Worm (Caenorhabditis elegans): ENCODE measurements around the gene sra-4.

sra-4 gene

DNA sequence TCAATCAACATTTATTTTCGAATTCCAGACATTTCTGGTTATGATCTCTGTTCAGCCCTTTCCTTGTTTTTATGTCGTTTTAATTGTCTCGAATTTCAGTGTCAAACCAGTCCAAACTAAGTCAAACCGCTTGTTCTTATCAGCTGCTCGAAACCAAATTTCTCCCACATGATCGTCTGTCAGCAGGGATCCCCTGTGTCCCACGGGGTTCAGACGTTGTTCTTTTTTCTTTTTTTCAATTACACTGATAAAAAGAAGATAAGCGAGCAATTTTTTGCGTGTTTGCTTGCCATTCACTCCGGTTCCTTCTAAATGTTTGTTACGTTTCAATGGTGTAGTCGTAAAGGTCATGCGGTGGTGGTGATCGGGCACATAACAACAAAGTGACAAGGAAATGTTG lies 40.7 kb downstream of the sra-4 start (continued):
- TF ChIP-seq lin-54 (GFP tag; optimal IDR thresholded peaks at IDR 0.05) (no peak), D2030.7 (GFP tag; IDR thresholded peaks at IDR 0.05) (no peak), cebp-1 (GFP tag; IDR thresholded peaks at IDR 0.05) (no peak; the same call in 1 of the 2 replicates), cebp-1 (tag; optimal IDR thresholded peaks at IDR 0.05) (no peak), hmg-20 (GFP tag; IDR thresholded peaks at IDR 0.05) (no peak), ets-4 (GFP tag; optimal IDR thresholded peaks at IDR 0.05) (no peak), Y56A3A.18 (GFP tag; IDR thresholded peaks at IDR 0.05) (no peak), mes-4 (tag; optimal IDR thresholded peaks at IDR 0.05) (no peak), F57A8.1 (GFP tag; optimal IDR thresholded peaks at IDR 0.05) (no peak), dpff-1 (tag; optimal IDR thresholded peaks at IDR 0.05) (no peak), snpc-1.3 (tag; optimal IDR thresholded peaks at IDR 0.05; ENCODE audit: insufficient read depth) (no peak), C06A6.2 (GFP tag; conservative IDR thresholded peaks at IDR 0.05) (0 out of 2 replicates have a peak, but pooled peaks have one; percentile 49), sdz-38 (tag; optimal IDR thresholded peaks at IDR 0.05) (no peak), nhr-80 (tag; optimal IDR thresholded peaks at IDR 0.05) (peak; percentile 90), hlh-26 (GFP tag; conservative IDR thresholded peaks at IDR 0.05) (no peak), dox-1 (GFP tag; IDR thresholded peaks at IDR 0.05) (0 out of 2 replicates have a peak, but pooled peaks have one; percentile 20), B0035.1 (tag; optimal IDR thresholded peaks at IDR 0.05) (no peak), lin-26 (GFP tag; IDR thresholded peaks at IDR 0.05) (no peak), egl-44 (GFP tag; IDR thresholded peaks at IDR 0.05) (peak; percentile 57; the same call in 1 of the 2 replicates), nfya-2 (GFP tag; IDR thresholded peaks at IDR 0.05) (no peak), akir-1 (GFP tag; optimal IDR thresholded peaks at IDR 0.05) (no peak), ztf-6 (GFP tag; IDR thresholded peaks at IDR 0.05) (no peak), snpc-4 (GFP tag; optimal IDR thresholded peaks at IDR 0.05) (no peak), snpc-4 (tag; optimal IDR thresholded peaks at IDR 0.05) (no peak), madf-8 (GFP tag; conservative IDR thresholded peaks at IDR 0.05) (no peak), bed-2 (GFP tag; IDR thresholded peaks at IDR 0.05) (no peak), ztf-25 (GFP tag; IDR thresholded peaks at IDR 0.05) (no peak), tbx-9 (tag; optimal IDR thresholded peaks at IDR 0.05; ENCODE audit: borderline replicate concordance) (no peak), snpc-3.4 (tag; optimal IDR thresholded peaks at IDR 0.05) (no peak), B0019.2 (GFP tag; conservative IDR thresholded peaks at IDR 0.05) (no peak), Y95B8A.8 (GFP tag; IDR thresholded peaks at IDR 0.05) (no peak), chd-7 (tag; optimal IDR thresholded peaks at IDR 0.05) (no peak), tlf-1 (GFP tag; optimal IDR thresholded peaks at IDR 0.05) (peak; percentile 71), ccch-3 (GFP tag; optimal IDR thresholded peaks at IDR 0.05) (no peak), K11D2.4 (GFP tag; IDR thresholded peaks at IDR 0.05) (no peak), attf-5 (GFP tag; optimal IDR thresholded peaks at IDR 0.05) (peak; percentile 40), ceh-40 (GFP tag; IDR thresholded peaks at IDR 0.05) (no peak), egl-18 (GFP tag; IDR thresholded peaks at IDR 0.05) (no peak), let-607 (tag; optimal IDR thresholded peaks at IDR 0.05) (peak in 1 of 2 experiments; percentile 32), nfyb-1 (GFP tag; IDR thresholded peaks at IDR 0.05) (0 out of 2 replicates have a peak, but pooled peaks have one; percentile 7), lsy-27 (tag; optimal IDR thresholded peaks at IDR 0.05; ENCODE audit: borderline replicate concordance, insufficient read depth) (no peak), mxl-1 (tag; optimal IDR thresholded peaks at IDR 0.05) (no peak), madf-3 (GFP tag; IDR thresholded peaks at IDR 0.05) (no peak), lsl-1 (GFP tag; optimal IDR thresholded peaks at IDR 0.05) (no peak)
